Fruit fly (Drosophila melanogaster) whole organism, larva: ENCODE measurements around the gene CG8461.
A peak's percentile ranks its signal among the peaks of the same experiment; 100 is the strongest.

Experiments used
- noc ChIP-seq: fragments of 200-800 bp; sonication (Bioruptor generic); optimal IDR thresholded peaks from 3 replicates; lab custom pipeline; 2019; ENCODE audit warnings: missing biosample characterization, mild to moderate bottlenecking, missing genetic modification characterization, moderate library complexity

CG8461 gene

dm6 chr3R:14513420-14513819 is at the start of gene CG8461:
Gene CG8461 (minus strand): TSS chr3R:14513637.
- no peak for TF ChIP-seq noc (tag; lab: Kevin White, UChicago)

DNA sequence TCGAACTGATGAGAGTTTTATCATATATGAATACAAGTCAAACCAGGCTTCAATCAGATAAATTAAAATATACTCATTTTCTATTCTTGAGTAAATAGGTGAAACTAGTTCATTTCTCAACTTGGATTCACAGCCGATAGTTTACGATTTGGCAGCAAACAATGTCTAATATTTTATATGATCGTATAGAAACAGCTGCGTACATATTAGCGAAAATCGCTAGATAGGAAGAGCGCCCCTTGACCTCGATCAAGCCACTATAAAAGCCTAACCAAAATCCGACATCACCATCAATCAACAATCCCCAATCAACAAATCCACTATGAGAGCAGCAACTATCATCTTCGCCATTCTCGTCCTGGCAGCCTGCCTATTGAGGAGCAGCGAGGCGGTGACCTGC is 48.6 kb upstream of the CG8461 start, which contains the start of gene CG14851:
TSS of gene CG14851 (plus strand) at position 301 of the 400 bp plus-strand sequence.
- no peak for TF ChIP-seq noc (tag; lab: Kevin White, UChicago)

- no peak for TF ChIP-seq noc (tag; lab: Kevin White, UChicago)
These were observed 47.2 kb upstream of the CG8461 start, which contains the start of gene Jig for dm6 chr3R:14560635-14561034. Gene Jig (plus strand): TSS chr3R:14560935.

- TF ChIP-seq noc (tag; lab: Kevin White, UChicago), result no peak
These were observed 46.5 kb upstream of the CG8461 start, which contains the start of gene CG14854 for dm6 chr3R:14559954-14560353. Gene CG14854 (minus strand): TSS chr3R:14560054.

- TF ChIP-seq noc (tag; lab: Kevin White, UChicago), result peak; percentile 86
These were observed 45.0 kb upstream of the CG8461 start for dm6 chr3R:14558383-14558883.

dm6 chr3R:14557480-14558354 is 44.3 kb upstream of the CG8461 start, which contains the start of gene Pde6:
Gene Pde6 (minus strand): TSS chr3R:14558304.
- TF ChIP-seq noc (tag; lab: Kevin White, UChicago), result no peak

dm6 chr3R:14555021-14555420 is 41.6 kb upstream of the CG8461 start:
- TF ChIP-seq noc (tag; lab: Kevin White, UChicago), result no peak

DNA sequence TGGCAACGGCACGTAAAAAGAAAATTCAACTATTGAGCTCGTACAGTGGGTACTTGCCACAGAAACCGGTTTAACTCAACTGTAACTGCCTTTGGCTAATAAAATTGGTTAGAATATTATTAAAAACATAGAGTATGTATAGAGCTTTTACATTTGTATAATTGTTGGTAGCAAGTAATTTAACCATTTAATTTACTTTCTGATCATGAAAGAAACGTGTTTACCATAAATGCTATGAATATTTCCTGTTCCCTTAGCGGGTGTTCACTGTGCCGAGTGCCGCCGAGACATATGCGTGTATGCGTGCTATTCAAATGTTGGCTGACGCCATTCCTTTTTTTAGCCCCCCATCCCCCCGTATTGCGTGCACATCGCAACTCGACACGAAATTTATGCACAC is 35.3 kb upstream of the CG8461 start:
- no peak for TF ChIP-seq noc (tag; lab: Kevin White, UChicago)

DNA sequence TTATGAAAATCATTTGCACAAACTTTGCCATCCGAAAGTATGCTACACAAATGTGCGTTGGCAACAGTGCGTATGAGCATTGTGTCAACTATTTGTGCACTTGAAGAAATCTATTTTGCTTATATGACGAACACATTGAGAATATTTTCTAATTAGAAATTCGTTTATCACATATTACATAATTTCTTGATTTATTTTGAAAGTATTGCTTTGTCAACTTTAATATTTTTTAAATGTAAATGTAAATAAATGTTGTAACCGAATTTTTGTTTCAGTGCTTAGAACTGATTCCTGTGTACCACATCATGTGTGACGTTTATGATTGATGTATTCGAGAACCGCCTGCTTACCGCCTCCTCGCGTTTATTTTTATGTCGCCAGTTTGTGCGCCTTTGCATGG is 28.6 kb upstream of the CG8461 start:
- no peak for TF ChIP-seq noc (tag; lab: Kevin White, UChicago)

DNA sequence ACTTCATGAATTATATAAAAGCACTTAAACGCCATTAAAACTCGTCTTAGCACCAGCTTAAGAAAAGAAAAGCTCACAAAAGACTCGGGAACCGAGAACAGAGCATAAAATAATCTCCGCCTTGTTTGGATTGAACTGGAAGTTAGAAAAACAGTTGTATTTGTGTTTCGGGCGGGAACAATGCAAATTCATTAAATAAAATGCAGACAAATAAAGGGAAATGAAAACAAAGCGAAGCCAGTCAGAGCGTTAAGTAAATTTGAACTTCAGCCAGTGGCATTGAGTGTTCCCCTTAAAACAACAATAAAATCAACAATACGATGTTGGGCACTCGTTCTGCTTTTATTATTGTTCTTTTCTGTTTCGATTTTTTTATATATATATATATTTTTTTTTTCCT is 13.2 kb upstream of the CG8461 start:
- TF ChIP-seq noc (tag; lab: Kevin White, UChicago), result no peak

- TF ChIP-seq noc (tag; lab: Kevin White, UChicago), result no peak
These were observed 7.3 kb upstream of the CG8461 start, which contains the start of gene Cyp313a1 for dm6 chr3R:14520749-14521148. Gene Cyp313a1 (plus strand): TSS chr3R:14521049.

- no peak for TF ChIP-seq noc (tag; lab: Kevin White, UChicago)
These were observed 3.3 kb upstream of the CG8461 start, which contains the start of gene CG34273 for dm6 chr3R:14516742-14517141. Gene CG34273 (plus strand): TSS chr3R:14517042.

dm6 chr3R:14511123-14511908 is 2.1 kb downstream of the CG8461 start, which contains the start of the genes HtrA2 and mRpL11:
Gene HtrA2 (minus strand): TSS chr3R:14511712.
Gene mRpL11 (plus strand): TSS chr3R:14511838.
- peak; percentile 52 for TF ChIP-seq noc (tag; lab: Kevin White, UChicago)

DNA sequence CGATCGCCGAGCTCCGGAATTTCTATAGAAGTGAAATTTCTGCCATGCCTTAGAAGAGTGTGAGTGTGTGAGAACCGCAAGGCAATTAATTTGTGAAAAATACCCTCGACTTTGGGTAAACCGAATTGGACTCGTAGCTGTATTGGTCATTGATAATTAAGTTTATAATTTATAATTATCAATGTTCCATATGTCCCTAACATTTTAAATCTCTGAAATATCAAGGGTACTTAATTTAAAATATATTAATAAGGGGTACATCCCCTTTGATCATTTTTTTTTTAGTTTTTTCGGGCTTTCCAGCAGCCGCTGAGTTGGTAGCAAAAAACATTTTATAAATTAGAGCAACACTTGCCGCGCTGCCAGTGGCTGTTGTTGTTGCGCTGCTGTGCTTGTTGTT is 8.3 kb downstream of the CG8461 start:
- TF ChIP-seq noc (tag; lab: Kevin White, UChicago), result no peak

dm6 chr3R:14498072-14498471 is 15.4 kb downstream of the CG8461 start:
- TF ChIP-seq noc (tag; lab: Kevin White, UChicago), result no peak

dm6 chr3R:14496385-14496784 is 17.1 kb downstream of the CG8461 start:
- no peak for TF ChIP-seq noc (tag; lab: Kevin White, UChicago)
